Worm (Caenorhabditis elegans) whole organism, L3 larva: ENCODE measurements around the gene srj-11.

Experiments
- R02D3.7 ChIP-seq: fragments of 150-350 bp; optimal IDR thresholded peaks from 2 replicates; lab custom pipeline; 2014; ENCODE audit warnings: missing biosample characterization, missing genetic modification characterization
- ZK546.5 ChIP-seq: sonication (generic microtip); optimal IDR thresholded peaks from 2 replicates; lab custom pipeline; 2017; ENCODE audit warnings: missing biosample characterization, missing genetic modification characterization
- aly-2 ChIP-seq: fragments of 150-350 bp; optimal IDR thresholded peaks from 2 replicates; lab custom pipeline; 2014; ENCODE audit warnings: missing biosample characterization, missing genetic modification characterization
- ama-1 ChIP-seq: fragments of 150-350 bp; optimal IDR thresholded peaks from 2 replicates; lab custom pipeline; 2018
- ceh-16 ChIP-seq: sonication (generic microtip); optimal IDR thresholded peaks from 2 replicates; lab custom pipeline; 2017; ENCODE audit warnings: missing biosample characterization, missing genetic modification characterization
- ceh-28 ChIP-seq: fragments of 150-350 bp; optimal IDR thresholded peaks from 2 replicates; lab custom pipeline; 2014; ENCODE audit warnings: missing biosample characterization, missing genetic modification reagents, missing genetic modification characterization
- ceh-82 ChIP-seq: fragments of 150-350 bp; optimal IDR thresholded peaks from 2 replicates; lab custom pipeline; 2014; ENCODE audit warnings: missing biosample characterization, missing genetic modification characterization
- ceh-9 ChIP-seq: sonication (generic microtip); optimal IDR thresholded peaks from 2 replicates; lab custom pipeline; 2018; ENCODE audit warnings: missing biosample characterization, missing genetic modification characterization
- daf-12 ChIP-seq: fragments of 150-350 bp; optimal IDR thresholded peaks from 2 replicates; lab custom pipeline; 2014; ENCODE audit warnings: missing biosample characterization, missing genetic modification reagents, missing genetic modification characterization
- egl-27 ChIP-seq: sonication (generic microtip); optimal IDR thresholded peaks from 4 replicates; lab custom pipeline; 2017; ENCODE audit warnings: missing biosample characterization, missing genetic modification reagents, missing genetic modification characterization
- egl-5 ChIP-seq: fragments of 150-350 bp; optimal IDR thresholded peaks from 2 replicates; lab custom pipeline; 2017; ENCODE audit warnings: missing biosample characterization, missing genetic modification reagents, missing genetic modification characterization, inconsistent platforms
- elt-1 ChIP-seq: fragments of 150-350 bp; optimal IDR thresholded peaks from 2 replicates; lab custom pipeline; 2014; ENCODE audit warnings: missing biosample characterization, missing genetic modification characterization
- elt-2 ChIP-seq: sonication (generic microtip); optimal IDR thresholded peaks from 2 replicates; lab custom pipeline; 2016; ENCODE audit warnings: missing genetic modification reagents, mild to moderate bottlenecking, missing genetic modification characterization, missing compliant biosample characterization
- elt-3 ChIP-seq, 3 experiments: fragments of 150-350 bp in 1 of 3; sonication (generic microtip) in 2 of 3; optimal IDR thresholded peaks; 2 replicates in 2 of 3; 4 replicates in 1 of 3; lab custom pipeline; 2014 to 2017; ENCODE audit warnings: missing biosample characterization in 3 of 3, missing genetic modification characterization in 3 of 3
- eor-1 ChIP-seq, 2 experiments: fragments of 150-350 bp; optimal IDR thresholded peaks; 2 replicates each; lab custom pipeline; 2014 to 2018; ENCODE audit warnings: missing biosample characterization in 2 of 2, missing genetic modification characterization in 2 of 2
- fkh-10 ChIP-seq: sonication (generic microtip); optimal IDR thresholded peaks from 2 replicates; lab custom pipeline; 2017; ENCODE audit warnings: missing biosample characterization, missing genetic modification reagents, missing genetic modification characterization
- fkh-2 ChIP-seq: fragments of 150-350 bp; optimal IDR thresholded peaks from 2 replicates; lab custom pipeline; 2014; ENCODE audit warnings: missing biosample characterization, missing genetic modification reagents, missing genetic modification characterization
- fos-1 ChIP-seq: fragments of 150-350 bp; optimal IDR thresholded peaks from 2 replicates; lab custom pipeline; 2014; ENCODE audit warnings: missing biosample characterization, missing genetic modification characterization
- hmg-11 ChIP-seq: sonication (generic microtip); optimal IDR thresholded peaks from 2 replicates; lab custom pipeline; 2016; ENCODE audit warnings: missing genetic modification characterization, missing compliant biosample characterization
- jun-1 ChIP-seq: fragments of 150-350 bp; optimal IDR thresholded peaks from 2 replicates; lab custom pipeline; 2014; ENCODE audit warnings: missing biosample characterization, missing genetic modification reagents, missing genetic modification characterization
- lin-15B ChIP-seq: fragments of 150-350 bp; optimal IDR thresholded peaks from 2 replicates; lab custom pipeline; 2014; ENCODE audit warnings: missing biosample characterization, missing genetic modification characterization
- lin-39 ChIP-seq: fragments of 150-350 bp; optimal IDR thresholded peaks from 2 replicates; lab custom pipeline; 2018; ENCODE audit warnings: missing biosample characterization, missing genetic modification reagents, missing genetic modification characterization
- lsy-12 ChIP-seq: sonication (generic microtip); optimal IDR thresholded peaks from 2 replicates; lab custom pipeline; 2016; ENCODE audit warnings: mild to moderate bottlenecking, missing genetic modification characterization, missing compliant biosample characterization
- mdl-1 ChIP-seq: fragments of 150-350 bp; optimal IDR thresholded peaks from 2 replicates; lab custom pipeline; 2014; ENCODE audit warnings: missing biosample characterization, missing genetic modification characterization
- mml-1 ChIP-seq: fragments of 150-350 bp; sonication (generic microtip); optimal IDR thresholded peaks from 3 replicates; lab custom pipeline; 2014; ENCODE audit warnings: missing biosample characterization, missing genetic modification characterization
- nfya-1 ChIP-seq: sonication (generic microtip); optimal IDR thresholded peaks from 2 replicates; lab custom pipeline; 2017; ENCODE audit warnings: missing genetic modification characterization, mild to moderate bottlenecking, missing compliant biosample characterization, antibody characterized with exemption, moderate library complexity; ENCODE audit not compliant: insufficient read depth
- nhr-11 ChIP-seq: fragments of 150-350 bp; optimal IDR thresholded peaks from 2 replicates; lab custom pipeline; 2014; ENCODE audit warnings: missing biosample characterization, missing genetic modification characterization
- nhr-12 ChIP-seq: fragments of 150-350 bp; optimal IDR thresholded peaks from 2 replicates; lab custom pipeline; 2014; ENCODE audit warnings: missing biosample characterization, missing genetic modification characterization
- nhr-23 ChIP-seq: fragments of 150-350 bp; optimal IDR thresholded peaks from 2 replicates; lab custom pipeline; 2014; ENCODE audit warnings: missing biosample characterization, missing genetic modification reagents, missing genetic modification characterization
- nhr-25 ChIP-seq: sonication (generic microtip); optimal IDR thresholded peaks from 2 replicates; lab custom pipeline; 2017; ENCODE audit warnings: missing biosample characterization, missing genetic modification characterization
- nhr-28 ChIP-seq: fragments of 150-350 bp; optimal IDR thresholded peaks from 2 replicates; lab custom pipeline; 2014; ENCODE audit warnings: missing biosample characterization, missing genetic modification characterization
- nhr-43 ChIP-seq: sonication (generic microtip); optimal IDR thresholded peaks from 2 replicates; lab custom pipeline; 2016; ENCODE audit warnings: mild to moderate bottlenecking, missing genetic modification characterization, missing compliant biosample characterization; ENCODE audit not compliant: poor library complexity, severe bottlenecking
- nhr-67 ChIP-seq: fragments of 150-350 bp; optimal IDR thresholded peaks from 2 replicates; lab custom pipeline; 2014; ENCODE audit warnings: missing biosample characterization, missing genetic modification characterization
- nhr-76 ChIP-seq: fragments of 150-350 bp; sonication (generic microtip); optimal IDR thresholded peaks from 5 replicates; lab custom pipeline; 2014; ENCODE audit warnings: missing biosample characterization, missing genetic modification characterization
- nhr-77 ChIP-seq: fragments of 150-350 bp; optimal IDR thresholded peaks from 2 replicates; lab custom pipeline; 2014; ENCODE audit warnings: missing biosample characterization, missing genetic modification characterization
- pha-4 ChIP-seq: fragments of 150-350 bp; optimal IDR thresholded peaks from 2 replicates; lab custom pipeline; 2014; ENCODE audit warnings: missing biosample characterization, missing genetic modification reagents, missing genetic modification characterization
- pqm-1 ChIP-seq: fragments of 150-350 bp; optimal IDR thresholded peaks from 2 replicates; lab custom pipeline; 2017; ENCODE audit warnings: missing biosample characterization, missing genetic modification characterization, inconsistent platforms
- sea-2 ChIP-seq: fragments of 150-350 bp; sonication (generic microtip); optimal IDR thresholded peaks from 4 replicates; lab custom pipeline; 2014; ENCODE audit warnings: missing biosample characterization, missing genetic modification reagents, missing genetic modification characterization
- skn-1 ChIP-seq: fragments of 150-350 bp; optimal IDR thresholded peaks from 2 replicates; lab custom pipeline; 2014; ENCODE audit warnings: missing biosample characterization, missing genetic modification characterization
- snpc-4 ChIP-seq: fragments of 150-350 bp; optimal IDR thresholded peaks from 2 replicates; lab custom pipeline; 2014; ENCODE audit warnings: missing biosample characterization, missing genetic modification characterization
- unc-39 ChIP-seq: sonication (generic microtip); optimal IDR thresholded peaks from 4 replicates; lab custom pipeline; 2017; ENCODE audit warnings: missing biosample characterization, missing genetic modification characterization
- unc-62 ChIP-seq: fragments of 150-350 bp; sonication (generic microtip); optimal IDR thresholded peaks from 4 replicates; lab custom pipeline; 2014; ENCODE audit warnings: missing biosample characterization, missing genetic modification reagents, missing genetic modification characterization
- zag-1 ChIP-seq: fragments of 150-350 bp; optimal IDR thresholded peaks from 2 replicates; lab custom pipeline; 2014; ENCODE audit warnings: missing biosample characterization, missing genetic modification characterization
- ztf-11 ChIP-seq: fragments of 150-350 bp; optimal IDR thresholded peaks from 2 replicates; lab custom pipeline; 2014; ENCODE audit warnings: missing biosample characterization, missing genetic modification characterization
- ztf-4 ChIP-seq: fragments of 150-350 bp; optimal IDR thresholded peaks from 2 replicates; lab custom pipeline; 2014; ENCODE audit warnings: missing biosample characterization, missing genetic modification characterization

srj-11 gene

ce11 chrV:3241175-3241574 lies at the start of gene srj-11:
TSS of gene srj-11 (plus strand) at chrV:3241424.
- TF ChIP-seq ceh-16 (tag; lab: Kevin White, UChicago) (no peak), pqm-1 (tag; lab: Kevin White, UChicago) (no peak), nfya-1 (tag; lab: Kevin White, UChicago) (no peak), sea-2 (no peak), aly-2 (no peak), nhr-28 (no peak), egl-27 (no peak), jun-1 (tag; lab: Kevin White, UChicago) (no peak), R02D3.7 (tag; lab: Kevin White, UChicago) (no peak), lsy-12 (no peak), elt-3 (tag; optimal IDR thresholded peaks at IDR 0.05; lab: Kevin White, UChicago) (no peak), unc-62 (GFP tag; lab: Kevin White, UChicago) (no peak), mml-1 (no peak), mdl-1 (no peak), pha-4 (no peak), nhr-76 (tag; lab: Kevin White, UChicago) (no peak), ceh-82 (tag; lab: Kevin White, UChicago) (no peak), ztf-11 (tag; lab: Kevin White, UChicago) (no peak), hmg-11 (no peak)

ce11 chrV:3193091-3193608 lies 48.1 kb upstream of the srj-11 start, which contains the start of the genes Y73C8B.3 and Y73C8B.9:
TSS of gene Y73C8B.3 (minus strand) at chrV:3193237.
TSS of gene Y73C8B.9 (plus strand) at chrV:3193558.
- TF ChIP-seq nhr-23 (peak; percentile 58), hmg-11 (peak; percentile 28), ceh-9 (no peak), nhr-67 (tag; lab: Kevin White, UChicago) (no peak), lsy-12 (no peak), ztf-11 (tag; lab: Kevin White, UChicago) (no peak), elt-2 (tag; lab: Kevin White, UChicago) (peak; percentile 88), nfya-1 (tag; lab: Kevin White, UChicago) (peak; percentile 8), aly-2 (no peak), nhr-77 (tag; lab: Kevin White, UChicago) (no peak), egl-5 (tag; lab: Kevin White, UChicago) (no peak), nhr-11 (no peak), ceh-28 (peak; percentile 12), ZK546.5 (tag; lab: Kevin White, UChicago) (no peak), pqm-1 (tag; lab: Kevin White, UChicago) (peak; percentile 93), nhr-28 (no peak), fkh-2 (tag; lab: Kevin White, UChicago) (no peak), skn-1 (no peak)
- TF ChIP-seq, all 47 proteins: peak for 6

ce11 chrV:3194952-3195450 lies 46.2 kb upstream of the srj-11 start, which contains the start of gene Y73C8B.2:
TSS of gene Y73C8B.2 (minus strand) at chrV:3195002.
- TF ChIP-seq daf-12 (tag; lab: Kevin White, UChicago) (no peak), R02D3.7 (tag; lab: Kevin White, UChicago) (no peak), nhr-28 (no peak), zag-1 (no peak), fkh-2 (tag; lab: Kevin White, UChicago) (no peak), pqm-1 (tag; lab: Kevin White, UChicago) (peak; percentile 2), ztf-4 (tag; lab: Kevin White, UChicago) (no peak), fos-1 (no peak), fkh-10 (GFP tag; lab: Kevin White, UChicago) (no peak), ama-1 (lab: Kevin White, UChicago) (no peak), ZK546.5 (tag; lab: Kevin White, UChicago) (no peak), eor-1 (tag; optimal IDR thresholded peaks at IDR 0.05; lab: Kevin White, UChicago) (no peak), hmg-11 (peak; percentile 19), nhr-76 (tag; lab: Kevin White, UChicago) (no peak), ceh-9 (no peak), mml-1 (no peak), nhr-43 (tag; lab: Kevin White, UChicago) (no peak), sea-2 (no peak), lin-39 (no peak), elt-2 (tag; lab: Kevin White, UChicago) (peak; percentile 33), nhr-25 (tag; lab: Kevin White, UChicago) (peak; percentile 50), nfya-1 (tag; lab: Kevin White, UChicago) (peak; percentile 48), unc-39 (tag; lab: Kevin White, UChicago) (no peak), ceh-28 (no peak), nhr-11 (no peak), egl-27 (no peak), skn-1 (no peak), mdl-1 (no peak), ceh-82 (tag; lab: Kevin White, UChicago) (no peak), nhr-12 (tag; lab: Kevin White, UChicago) (no peak), ztf-11 (tag; lab: Kevin White, UChicago) (no peak), nhr-67 (tag; lab: Kevin White, UChicago) (no peak), elt-1 (tag; lab: Kevin White, UChicago) (no peak), snpc-4 (no peak), unc-62 (GFP tag; lab: Kevin White, UChicago) (no peak), nhr-23 (peak; percentile 59), pha-4 (peak; percentile 78), jun-1 (tag; lab: Kevin White, UChicago) (no peak), lin-15B (tag; lab: Kevin White, UChicago) (peak; percentile 54), ceh-16 (tag; lab: Kevin White, UChicago) (no peak), nhr-77 (tag; lab: Kevin White, UChicago) (no peak)
